Fruit fly (Drosophila melanogaster): Measurements from ENCODE around the gene Oat.

The Oat gene

DNA sequence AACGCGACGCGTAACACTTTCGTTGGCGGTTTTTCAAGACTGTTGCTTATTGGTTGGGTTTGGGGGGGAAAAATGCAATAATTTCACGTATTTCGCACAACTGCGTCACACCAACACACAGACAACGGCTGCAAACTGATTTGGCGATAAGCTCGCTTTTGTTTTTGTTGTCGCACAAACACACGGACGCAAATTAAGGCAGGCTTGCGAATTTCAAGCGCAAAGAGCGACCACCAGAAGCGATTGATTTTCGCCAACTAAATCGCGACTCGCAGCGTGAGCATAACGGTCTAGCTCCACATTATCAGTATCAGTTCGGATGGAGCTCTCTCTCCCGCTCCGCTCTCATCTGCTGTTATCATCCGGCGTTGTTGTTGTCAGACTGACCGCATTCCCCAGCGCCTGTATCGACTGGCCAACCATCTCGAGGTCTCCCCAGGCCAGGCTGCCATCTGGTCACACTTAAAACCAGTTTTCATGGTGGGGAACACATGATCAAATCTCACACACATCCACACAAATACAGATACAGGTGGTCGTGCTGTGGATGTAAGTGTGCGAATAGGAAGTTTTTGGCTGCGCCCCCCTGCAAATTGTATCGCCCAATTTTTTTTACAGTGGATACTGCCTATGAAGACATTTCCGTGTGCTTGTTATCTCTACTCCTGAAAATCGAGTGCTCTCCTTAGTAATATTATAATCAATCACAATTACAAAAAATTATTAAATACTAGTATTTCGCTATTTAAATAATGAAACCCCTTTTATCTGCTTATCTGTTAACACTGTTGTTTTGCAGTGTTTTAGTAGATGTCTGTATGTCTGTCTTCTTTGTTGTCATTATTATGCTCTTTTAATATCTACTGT, 16.7 kb downstream of the Oat start (continued):
- TF ChIP-seq CG14441 (GFP tag; IDR thresholded peaks at IDR 0.05) (peak; percentile 66), CG8478 (optimal IDR thresholded peaks at IDR 0.05) (no peak), org-1 (GFP tag; optimal IDR thresholded peaks at IDR 0.05) (peak; percentile 3), Fer1 (GFP tag; optimal IDR thresholded peaks at IDR 0.05) (peak; percentile 71), CG11398 (GFP tag; optimal IDR thresholded peaks at IDR 0.05) (no peak), CG12155 (GFP tag; optimal IDR thresholded peaks at IDR 0.05) (peak; percentile 71), CG8281 (tag; optimal IDR thresholded peaks at IDR 0.05) (no peak), CG9437 (GFP tag; optimal IDR thresholded peaks at IDR 0.05) (no peak), CG8765 (GFP tag; IDR thresholded peaks at IDR 0.05) (no peak), CG6272 (GFP tag; IDR thresholded peaks at IDR 0.05) (no peak), CG31224 (GFP tag; IDR thresholded peaks at IDR 0.05) (peak; percentile 65), CG3163 (GFP tag; optimal IDR thresholded peaks at IDR 0.05) (no peak), YL-1 (GFP tag; optimal IDR thresholded peaks at IDR 0.05) (no peak), Atf3 (GFP tag; optimal IDR thresholded peaks at IDR 0.05) (no peak), Dip2 (GFP tag; IDR thresholded peaks at IDR 0.05) (no peak), hth (optimal IDR thresholded peaks at IDR 0.05) (no peak), CG7987 (GFP tag; optimal IDR thresholded peaks at IDR 0.05) (peak; percentile 10), lbe (GFP tag; optimal IDR thresholded peaks at IDR 0.05) (peak; percentile 23), onecut (GFP tag; IDR thresholded peaks at IDR 0.05) (no peak; the same call in 1 of the 2 replicates), Bteb2 (GFP tag; optimal IDR thresholded peaks at IDR 0.05) (peak; percentile 18), CG4360 (GFP tag; IDR thresholded peaks at IDR 0.05) (peak; percentile 96), CkIIα-i1 (GFP tag; IDR thresholded peaks at IDR 0.05) (no peak), Hmr (GFP tag; optimal IDR thresholded peaks at IDR 0.05) (peak; percentile 69), twi (tag; optimal IDR thresholded peaks at IDR 0.05) (no peak), CG2875 (GFP tag; optimal IDR thresholded peaks at IDR 0.05) (no peak), slp2 (GFP tag; optimal IDR thresholded peaks at IDR 0.05) (no peak), B-H2 (GFP tag; optimal IDR thresholded peaks at IDR 0.05) (peak; percentile 40), CG7556 (GFP tag; optimal IDR thresholded peaks at IDR 0.05) (peak; percentile 42), BtbVII (GFP tag; optimal IDR thresholded peaks at IDR 0.05) (peak; percentile 55), sisA (GFP tag; IDR thresholded peaks at IDR 0.05) (peak; percentile 58), gt (GFP tag; IDR thresholded peaks at IDR 0.05) (no peak), CG16779 (GFP tag; IDR thresholded peaks at IDR 0.05) (peak; percentile 59; the same call in 1 of the 2 replicates), lab (GFP tag; optimal IDR thresholded peaks at IDR 0.05) (peak; percentile 84), CG3995 (GFP tag; optimal IDR thresholded peaks at IDR 0.05) (peak; percentile 37), Hey (tag; optimal IDR thresholded peaks at IDR 0.05) (no peak), CG6813 (GFP tag; optimal IDR thresholded peaks at IDR 0.05) (peak; percentile 39), Ravus (GFP tag; IDR thresholded peaks at IDR 0.05) (no peak; the same call in 1 of the 2 replicates), salm (tag; optimal IDR thresholded peaks at IDR 0.05) (no peak), da (GFP tag; optimal IDR thresholded peaks at IDR 0.05) (no peak), sob (GFP tag; IDR thresholded peaks at IDR 0.05) (peak; percentile 69), ara (GFP tag; IDR thresholded peaks at IDR 0.05) (no peak), oc (tag; optimal IDR thresholded peaks at IDR 0.05) (peak; percentile 17), Asciz (GFP tag; optimal IDR thresholded peaks at IDR 0.05) (no peak), h (optimal IDR thresholded peaks at IDR 0.05) (no peak), Bgb (GFP tag; IDR thresholded peaks at IDR 0.05; ENCODE audit: partially characterized antibody) (0 out of 2 replicates have a peak, but pooled peaks have one; percentile 25), Oaz (GFP tag; IDR thresholded peaks at IDR 0.05) (no peak), ATbp (GFP tag; optimal IDR thresholded peaks at IDR 0.05) (no peak), CG14014 (GFP tag; IDR thresholded peaks at IDR 0.05) (peak; percentile 75), CG8290 (GFP tag; optimal IDR thresholded peaks at IDR 0.05) (no peak), CG8290 (tag; optimal IDR thresholded peaks at IDR 0.05) (peak in 1 of 2 experiments; percentile 70), Lpt (GFP tag; optimal IDR thresholded peaks at IDR 0.05) (no peak)

All from whole organism, embryonic.